Fruit fly (Drosophila melanogaster): ENCODE measurements around the gene CG7611.
A peak's percentile ranks its signal among the peaks of the same experiment; 100 is the strongest.

CG7611 gene

DNA sequence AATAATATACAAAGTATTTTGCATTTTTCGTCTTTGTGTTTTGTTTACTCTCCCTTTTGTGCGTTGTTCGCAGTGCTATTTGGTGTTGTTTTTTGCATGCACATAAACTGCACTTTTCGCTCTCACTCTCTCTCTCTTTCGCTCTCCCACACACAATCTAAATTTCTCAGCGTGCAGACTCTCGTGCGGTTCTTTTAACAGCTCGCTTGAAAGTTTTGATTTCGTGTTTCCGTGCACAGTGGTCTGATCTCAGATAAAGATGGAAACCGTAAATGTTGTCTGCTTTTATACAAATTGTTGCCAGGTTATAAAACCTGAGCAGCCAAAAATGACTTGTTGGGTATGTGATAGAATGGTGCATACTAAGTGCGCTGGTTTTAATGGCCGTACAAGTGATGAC, 37.6 kb upstream of the CG7611 start:
- TF ChIP-seq Ets98B (GFP tag; IDR thresholded peaks at IDR 0.05) (peak; percentile 57; the same call in 1 of the 2 replicates), CG4496 (GFP tag; IDR thresholded peaks at IDR 0.05) (peak; percentile 82), CG12605 (GFP tag; IDR thresholded peaks at IDR 0.05) (peak; percentile 75)

DNA sequence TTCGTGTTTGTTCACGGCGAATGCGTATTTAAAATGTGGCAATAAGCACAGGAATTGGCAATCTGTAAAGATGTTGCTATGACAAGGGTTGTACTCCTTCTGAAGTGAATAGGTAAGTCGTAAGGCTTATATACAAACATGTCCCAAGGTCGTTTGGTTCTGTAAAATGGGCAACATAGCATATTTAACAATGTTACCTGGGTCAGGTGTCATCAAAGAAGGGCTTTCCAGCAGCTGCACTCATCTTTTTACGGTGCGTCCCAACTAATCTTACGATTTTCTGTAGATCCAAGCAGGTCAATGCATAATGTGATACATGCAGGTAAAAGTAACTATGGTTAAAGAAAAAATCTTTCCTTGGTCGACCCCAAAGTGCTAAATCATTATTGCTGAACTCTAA, 32.5 kb upstream of the CG7611 start, which contains the start of gene Neu2:
Neu2 (minus strand) TSS at position 101 of the 400 bp plus-strand sequence.
- TF ChIP-seq gl (tag; optimal IDR thresholded peaks at IDR 0.05) (no peak), CG8301 (tag; optimal IDR thresholded peaks at IDR 0.05) (no peak), Pif1A (GFP tag; optimal IDR thresholded peaks at IDR 0.05) (no peak), Ets98B (GFP tag; IDR thresholded peaks at IDR 0.05) (no peak), CG34367 (tag; optimal IDR thresholded peaks at IDR 0.05) (no peak), D1 (tag; optimal IDR thresholded peaks at IDR 0.05) (no peak), fd96Ca (GFP tag; IDR thresholded peaks at IDR 0.05) (no peak), CG17806 (tag; optimal IDR thresholded peaks at IDR 0.05) (no peak), CG13204 (GFP tag; optimal IDR thresholded peaks at IDR 0.05) (no peak)

DNA sequence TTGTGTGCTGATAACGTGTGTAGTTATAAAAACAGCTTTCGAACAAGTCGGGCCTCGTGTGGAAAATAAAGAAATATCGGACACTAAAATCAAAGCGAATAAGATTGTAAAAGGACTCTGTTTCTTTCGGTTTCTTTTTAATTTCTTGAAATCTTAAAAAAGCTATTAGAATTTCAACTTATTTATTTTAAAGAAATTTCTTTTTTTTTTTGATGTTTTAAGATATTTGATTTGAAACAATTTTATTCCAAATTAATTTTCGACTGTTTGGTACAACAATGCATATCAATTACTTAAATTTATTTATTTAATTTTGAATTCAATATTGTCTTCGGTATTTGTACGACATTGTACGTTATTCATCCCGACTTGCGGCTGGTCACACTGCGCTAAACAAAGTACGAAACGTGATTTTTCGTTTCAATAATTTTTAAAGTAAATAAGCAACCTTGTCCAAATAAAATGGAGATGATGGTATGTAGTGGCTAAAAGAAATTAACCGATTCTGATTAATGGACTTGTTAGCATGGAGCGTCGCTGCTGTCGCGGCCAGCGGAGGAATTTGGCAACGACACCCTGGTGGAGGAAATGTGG, 30.2 kb upstream of the CG7611 start, which contains the start of the genes CG7202 and CG7519:
CG7202 (minus strand) TSS at position 51 of the 594 bp plus-strand sequence.
CG7519 (plus strand) TSS at position 361 of the 594 bp plus-strand sequence.
- no peak for TF ChIP-seq Pif1A (GFP tag; optimal IDR thresholded peaks at IDR 0.05)
- no peak for TF ChIP-seq CG4496 (GFP tag; IDR thresholded peaks at IDR 0.05)
- TF ChIP-seq D1 (tag; optimal IDR thresholded peaks at IDR 0.05) = no peak
- no peak for TF ChIP-seq rn (GFP tag; IDR thresholded peaks at IDR 0.05)
- TF ChIP-seq CG12605 (GFP tag; IDR thresholded peaks at IDR 0.05) = no peak
- no peak for TF ChIP-seq CG34367 (tag; optimal IDR thresholded peaks at IDR 0.05)
- no peak for TF ChIP-seq CG8301 (tag; optimal IDR thresholded peaks at IDR 0.05)
- no peak for TF ChIP-seq CG8159 (tag; optimal IDR thresholded peaks at IDR 0.05)
- no peak for TF ChIP-seq fd96Ca (GFP tag; IDR thresholded peaks at IDR 0.05)
- no peak for TF ChIP-seq CG15710 (tag; optimal IDR thresholded peaks at IDR 0.05)
- TF ChIP-seq Pif1B (GFP tag; optimal IDR thresholded peaks at IDR 0.05) = no peak
- TF ChIP-seq CG9948 (tag; optimal IDR thresholded peaks at IDR 0.05) = no peak
- no peak for TF ChIP-seq CG13204 (GFP tag; optimal IDR thresholded peaks at IDR 0.05)
- no peak for TF ChIP-seq CG14655 (GFP tag; optimal IDR thresholded peaks at IDR 0.05)
- TF ChIP-seq gl (tag; optimal IDR thresholded peaks at IDR 0.05) = no peak
- TF ChIP-seq Ets98B (GFP tag; IDR thresholded peaks at IDR 0.05) = no peak
- TF ChIP-seq CG32121 (GFP tag; IDR thresholded peaks at IDR 0.05) = no peak
- TF ChIP-seq EcR (GFP tag; optimal IDR thresholded peaks at IDR 0.05) = no peak

DNA sequence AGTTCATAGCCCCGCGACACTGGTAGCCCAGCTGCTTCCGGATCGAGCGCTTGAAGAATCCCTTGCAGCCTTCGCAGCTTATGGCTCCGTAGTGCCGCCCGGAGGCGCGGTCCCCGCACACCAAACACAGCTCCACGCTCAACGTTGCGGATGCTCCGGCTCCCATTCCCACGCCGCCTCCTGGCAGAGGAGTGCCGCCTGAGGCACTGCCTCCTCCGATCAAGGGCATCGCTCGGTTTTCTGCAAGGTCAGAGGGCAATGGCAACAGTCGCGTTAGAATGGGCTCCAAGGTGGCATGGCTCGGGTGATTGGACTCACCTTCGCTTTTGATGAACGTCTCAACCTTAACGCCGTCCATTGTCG, 26.5 kb upstream of the CG7611 start:
- TF ChIP-seq gl (tag; optimal IDR thresholded peaks at IDR 0.05) (no peak), CG12605 (GFP tag; IDR thresholded peaks at IDR 0.05) (no peak), CG34367 (tag; optimal IDR thresholded peaks at IDR 0.05) (no peak), CG13204 (GFP tag; optimal IDR thresholded peaks at IDR 0.05) (no peak)

DNA sequence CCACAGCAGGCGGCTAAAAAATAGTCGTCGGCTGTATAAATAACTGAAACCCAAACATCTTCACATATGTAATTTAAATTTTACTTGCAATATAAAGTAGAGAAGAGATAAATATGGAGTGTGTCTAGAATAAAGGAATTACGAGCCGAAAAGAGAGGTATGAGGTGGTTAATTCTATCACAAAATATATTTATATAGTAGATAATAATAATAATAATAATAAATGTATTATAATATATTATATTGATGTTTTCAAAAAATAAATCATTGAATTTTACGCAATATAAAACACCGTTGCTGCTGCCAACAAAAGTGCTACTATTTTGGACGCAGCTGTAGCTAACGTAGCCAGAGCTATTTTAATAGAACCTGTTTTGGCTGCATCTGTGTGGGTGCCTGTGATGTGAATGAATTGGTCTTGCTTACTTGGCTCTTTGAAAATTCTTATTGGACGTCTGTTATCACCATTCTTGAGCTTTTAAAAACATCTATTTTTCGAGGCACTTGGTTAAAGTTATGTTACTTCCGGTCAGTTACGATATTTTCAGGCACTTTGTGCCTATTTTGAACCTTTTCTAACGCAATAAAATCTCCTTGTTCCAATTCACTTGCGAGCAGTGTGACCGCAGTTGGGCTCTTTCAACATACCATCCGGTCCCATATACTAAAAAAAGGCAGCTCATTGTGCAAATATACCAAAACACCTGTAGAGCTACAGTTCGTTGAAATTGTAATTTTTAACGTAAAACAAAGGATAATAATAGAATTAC, 25.9 kb upstream of the CG7611 start, which contains the start of gene Hr78:
Hr78 (minus strand) TSS at position 630 of the 770 bp plus-strand sequence.
- TF ChIP-seq CG12605 (GFP tag; IDR thresholded peaks at IDR 0.05) = peak; percentile 35
- peak; percentile 84 for TF ChIP-seq CG8159 (tag; optimal IDR thresholded peaks at IDR 0.05)
- peak; percentile 71 for TF ChIP-seq Snoo (tag; optimal IDR thresholded peaks at IDR 0.05)
- peak; percentile 75 for TF ChIP-seq D1 (tag; optimal IDR thresholded peaks at IDR 0.05)
- peak; percentile 75 for TF ChIP-seq CG17806 (tag; optimal IDR thresholded peaks at IDR 0.05)
- TF ChIP-seq CG4496 (GFP tag; IDR thresholded peaks at IDR 0.05) = peak; percentile 63; the same call in 2 of the 3 replicates
- TF ChIP-seq CG32121 (GFP tag; IDR thresholded peaks at IDR 0.05) = peak; percentile 73
- TF ChIP-seq CG14655 (GFP tag; optimal IDR thresholded peaks at IDR 0.05) = no peak
- peak; percentile 84 for TF ChIP-seq CG15710 (tag; optimal IDR thresholded peaks at IDR 0.05)
- peak; percentile 65 for TF ChIP-seq Pif1B (GFP tag; optimal IDR thresholded peaks at IDR 0.05)
- TF ChIP-seq fd96Ca (GFP tag; IDR thresholded peaks at IDR 0.05) = peak; percentile 46; the same call in 1 of the 3 replicates
- peak; percentile 81 for TF ChIP-seq CG8301 (tag; optimal IDR thresholded peaks at IDR 0.05)
- TF ChIP-seq CG10348 (GFP tag; IDR thresholded peaks at IDR 0.05) = no peak
- no peak; the same call in 1 of the 2 replicates for TF ChIP-seq Ets98B (GFP tag; IDR thresholded peaks at IDR 0.05)
- TF ChIP-seq Pif1A (GFP tag; optimal IDR thresholded peaks at IDR 0.05) = no peak
- TF ChIP-seq CG9948 (tag; optimal IDR thresholded peaks at IDR 0.05) = peak; percentile 83
- peak; percentile 19 for TF ChIP-seq gl (tag; optimal IDR thresholded peaks at IDR 0.05)
- TF ChIP-seq CG34367 (tag; optimal IDR thresholded peaks at IDR 0.05) = peak; percentile 60
- TF ChIP-seq CG13204 (GFP tag; optimal IDR thresholded peaks at IDR 0.05) = no peak
- TF ChIP-seq rn (GFP tag; IDR thresholded peaks at IDR 0.05) = no peak
- peak; percentile 77 for TF ChIP-seq EcR (GFP tag; optimal IDR thresholded peaks at IDR 0.05)

DNA sequence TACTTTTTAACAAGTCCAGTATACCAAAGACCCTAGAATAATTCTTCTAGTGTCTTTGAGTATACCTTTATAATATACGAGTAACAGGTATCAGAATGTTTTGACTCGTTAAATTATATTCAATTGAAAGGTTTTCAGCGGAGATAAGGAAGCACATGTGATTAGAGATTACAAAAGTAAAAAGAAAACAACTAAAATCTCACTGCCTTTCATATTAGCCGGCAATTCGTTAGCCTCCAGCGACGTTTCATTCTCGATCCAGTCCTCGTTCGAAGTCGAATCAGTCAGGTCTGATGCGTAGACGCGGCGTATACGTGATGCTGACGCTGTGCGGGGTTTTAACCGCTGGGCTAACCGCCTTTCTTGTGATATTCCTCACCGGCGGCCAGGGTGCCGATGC, 21.8 kb upstream of the CG7611 start, which contains the start of gene Est-Q:
Est-Q (plus strand) TSS at position 250 of the 400 bp plus-strand sequence.
- no peak for TF ChIP-seq Snoo (tag; optimal IDR thresholded peaks at IDR 0.05)
- no peak for TF ChIP-seq D1 (tag; optimal IDR thresholded peaks at IDR 0.05)
- TF ChIP-seq CG8159 (tag; optimal IDR thresholded peaks at IDR 0.05) = no peak
- TF ChIP-seq Ets98B (GFP tag; IDR thresholded peaks at IDR 0.05) = no peak
- TF ChIP-seq Pif1B (GFP tag; optimal IDR thresholded peaks at IDR 0.05) = no peak
- TF ChIP-seq CG4496 (GFP tag; IDR thresholded peaks at IDR 0.05) = no peak
- no peak for TF ChIP-seq CG34367 (tag; optimal IDR thresholded peaks at IDR 0.05)
- TF ChIP-seq Pif1A (GFP tag; optimal IDR thresholded peaks at IDR 0.05) = no peak
- no peak for TF ChIP-seq CG15710 (tag; optimal IDR thresholded peaks at IDR 0.05)

All from whole organism, pupa.